Fruit fly (Drosophila melanogaster) whole organism, embryonic: Measurements from ENCODE around the gene CG31406.

ENCODE experiments used
- Asciz ChIP-seq: fragments of 200-800 bp; sonication (Bioruptor generic); optimal IDR thresholded peaks from 2 replicates; lab custom pipeline; 2017; ENCODE audit warnings: missing biosample characterization, mild to moderate bottlenecking, missing genetic modification characterization, missing genetic modification reagents
- B-H2 ChIP-seq: fragments of 200-800 bp; sonication (Bioruptor generic); optimal IDR thresholded peaks from 2 replicates; lab custom pipeline; 2018; ENCODE audit warnings: missing biosample characterization, mild to moderate bottlenecking, missing genetic modification characterization
- BtbVII ChIP-seq: fragments of 200-800 bp; sonication (Bioruptor generic); optimal IDR thresholded peaks from 3 replicates; lab custom pipeline; 2017; ENCODE audit warnings: missing biosample characterization, mild to moderate bottlenecking, missing genetic modification characterization
- C15 ChIP-seq: fragments of 200-800 bp; sonication (Bioruptor generic); IDR thresholded peaks from 3 replicates; pipeline ENCODE4 v1.3.6; 2022; ENCODE audit warnings: missing biosample characterization, missing genetic modification characterization
- CG12219 ChIP-seq: fragments of 200-800 bp; sonication (Bioruptor generic); optimal IDR thresholded peaks from 3 replicates; lab custom pipeline; 2018; ENCODE audit warnings: missing biosample characterization, mild to moderate bottlenecking, missing genetic modification characterization
- CG13287 ChIP-seq: fragments of 200-800 bp; sonication (Bioruptor generic); IDR thresholded peaks from 2 replicates; pipeline ENCODE4 v1.3.6; 2022; ENCODE audit warnings: missing biosample characterization, missing genetic modification characterization; ENCODE audit not compliant: partially characterized antibody
- CG14014 ChIP-seq: fragments of 200-800 bp; sonication (Bioruptor generic); IDR thresholded peaks from 2 replicates; pipeline ENCODE4 v1.3.6; 2022; ENCODE audit warnings: missing biosample characterization, missing genetic modification characterization
- CG15514 ChIP-seq: fragments of 200-800 bp; sonication (Bioruptor generic); optimal IDR thresholded peaks from 3 replicates; lab custom pipeline; 2017; ENCODE audit warnings: missing biosample characterization, missing genetic modification characterization, mild to moderate bottlenecking, moderate library complexity, missing genetic modification reagents
- CG1602 ChIP-seq: fragments of 200-800 bp; sonication (Bioruptor generic); optimal IDR thresholded peaks from 3 replicates; lab custom pipeline; 2016; ENCODE audit warnings: missing biosample characterization, missing genetic modification characterization
- CG1603 ChIP-seq: fragments of 200-800 bp; sonication (Bioruptor generic); optimal IDR thresholded peaks from 2 replicates; lab custom pipeline; 2019; ENCODE audit warnings: missing biosample characterization, mild to moderate bottlenecking, missing genetic modification characterization, moderate library complexity
- CG17359 ChIP-seq: fragments of 200-800 bp; sonication (Bioruptor generic); optimal IDR thresholded peaks from 3 replicates; lab custom pipeline; 2018; ENCODE audit warnings: missing biosample characterization, mild to moderate bottlenecking, missing genetic modification characterization, moderate library complexity
- CG17829 ChIP-seq: fragments of 200-800 bp; optimal IDR thresholded peaks from 2 replicates; lab custom pipeline; 2019; ENCODE audit warnings: missing biosample characterization, mild to moderate bottlenecking, missing genetic modification characterization, moderate library complexity
- CG18599 ChIP-seq: fragments of 200-800 bp; sonication (Bioruptor generic); optimal IDR thresholded peaks from 3 replicates; lab custom pipeline; 2017; ENCODE audit warnings: missing biosample characterization, missing genetic modification characterization, mild to moderate bottlenecking, moderate library complexity, missing genetic modification reagents
- CG18619 ChIP-seq: fragments of 200-800 bp; sonication (Bioruptor generic); optimal IDR thresholded peaks from 3 replicates; lab custom pipeline; 2017; ENCODE audit warnings: missing biosample characterization, mild to moderate bottlenecking, missing genetic modification characterization
- CG2678 ChIP-seq: fragments of 200-800 bp; sonication (Bioruptor generic); optimal IDR thresholded peaks from 3 replicates; lab custom pipeline; 2019; ENCODE audit warnings: missing biosample characterization, mild to moderate bottlenecking, missing genetic modification characterization, moderate library complexity
- CG2875 ChIP-seq: fragments of 200-800 bp; sonication (Bioruptor generic); optimal IDR thresholded peaks from 2 replicates; lab custom pipeline; 2017; ENCODE audit warnings: missing biosample characterization, mild to moderate bottlenecking, missing genetic modification characterization, missing genetic modification reagents
- CG34422 ChIP-seq: fragments of 200-800 bp; sonication (Bioruptor generic); IDR thresholded peaks from 3 replicates; pipeline ENCODE4 v1.3.6; 2022; ENCODE audit warnings: missing biosample characterization, missing genetic modification characterization
- CG3847 ChIP-seq: fragments of 200-800 bp; sonication (Bioruptor generic); IDR thresholded peaks from 2 replicates; pipeline ENCODE4 v1.3.6; 2022; ENCODE audit warnings: missing biosample characterization, missing genetic modification characterization
- CG6254 ChIP-seq: fragments of 200-800 bp; sonication (Bioruptor generic); optimal IDR thresholded peaks from 3 replicates; lab custom pipeline; 2017; ENCODE audit warnings: mild to moderate bottlenecking, missing biosample characterization, missing genetic modification reagents, missing genetic modification characterization
- CG6813 ChIP-seq: fragments of 200-800 bp; sonication (Bioruptor generic); optimal IDR thresholded peaks from 2 replicates; lab custom pipeline; 2017; ENCODE audit warnings: missing biosample characterization, missing genetic modification characterization, mild to moderate bottlenecking, moderate library complexity, missing genetic modification reagents
- CG7372 ChIP-seq: fragments of 200-800 bp; sonication (Bioruptor generic); IDR thresholded peaks from 2 replicates; pipeline ENCODE4 v1.3.6; 2022; ENCODE audit warnings: missing biosample characterization, missing genetic modification characterization
- CG7556 ChIP-seq: fragments of 200-800 bp; sonication (Bioruptor generic); optimal IDR thresholded peaks from 2 replicates; lab custom pipeline; 2017; ENCODE audit warnings: missing biosample characterization, mild to moderate bottlenecking, missing genetic modification characterization
- CG7839 ChIP-seq: fragments of 200-800 bp; sonication (Bioruptor generic); optimal IDR thresholded peaks from 3 replicates; lab custom pipeline; 2018; ENCODE audit warnings: missing biosample characterization, mild to moderate bottlenecking, missing genetic modification characterization, moderate library complexity
- CG8478 ChIP-seq: fragments of >200 bp; optimal IDR thresholded peaks from 2 replicates; lab custom pipeline; 2018
- CrebB ChIP-seq: fragments of 200-800 bp; sonication (Bioruptor generic); optimal IDR thresholded peaks from 3 replicates; lab custom pipeline; 2018; ENCODE audit warnings: missing biosample characterization, mild to moderate bottlenecking, missing genetic modification characterization
- D19B ChIP-seq: fragments of 200-800 bp; sonication (Bioruptor generic); optimal IDR thresholded peaks from 2 replicates; lab custom pipeline; 2017; ENCODE audit warnings: missing biosample characterization, mild to moderate bottlenecking, missing genetic modification characterization
- Doc2 ChIP-seq: fragments of 200-800 bp; sonication (Bioruptor generic); IDR thresholded peaks from 2 replicates; pipeline ENCODE4 v1.3.6; 2022; ENCODE audit warnings: missing biosample characterization, missing genetic modification characterization
- Gsc ChIP-seq: fragments of 200-800 bp; sonication (Bioruptor generic); IDR thresholded peaks from 2 replicates; pipeline ENCODE4 v1.3.6; 2022; ENCODE audit warnings: missing biosample characterization, missing genetic modification characterization
- HHEX ChIP-seq: fragments of 200-800 bp; sonication (Bioruptor generic); optimal IDR thresholded peaks from 3 replicates; lab custom pipeline; 2017; ENCODE audit warnings: missing biosample characterization, mild to moderate bottlenecking, missing genetic modification characterization, missing genetic modification reagents
- Hand ChIP-seq: fragments of 200-800 bp; sonication (Bioruptor generic); optimal IDR thresholded peaks from 2 replicates; lab custom pipeline; 2017; ENCODE audit warnings: mild to moderate bottlenecking, missing biosample characterization, missing genetic modification reagents, missing genetic modification characterization
- Hey ChIP-seq: fragments of 200-800 bp; sonication (Bioruptor generic); optimal IDR thresholded peaks from 3 replicates; lab custom pipeline; 2018; ENCODE audit warnings: missing biosample characterization, mild to moderate bottlenecking, missing genetic modification characterization
- Hr39 ChIP-seq: fragments of >200 bp; optimal IDR thresholded peaks from 2 replicates; lab custom pipeline; 2017
- Hsf ChIP-seq: fragments of 200-800 bp; sonication (Bioruptor generic); optimal IDR thresholded peaks from 3 replicates; lab custom pipeline; 2016; ENCODE audit warnings: missing biosample characterization, missing genetic modification characterization
- MTF-1 ChIP-seq: fragments of 200-800 bp; sonication (Bioruptor generic); optimal IDR thresholded peaks from 2 replicates; lab custom pipeline; 2018; ENCODE audit warnings: missing biosample characterization, mild to moderate bottlenecking, missing genetic modification characterization, borderline replicate concordance
- Mes4 ChIP-seq: fragments of 200-800 bp; sonication (Bioruptor generic); optimal IDR thresholded peaks from 2 replicates; lab custom pipeline; 2016; ENCODE audit warnings: missing biosample characterization, missing genetic modification characterization
- Myb ChIP-seq: fragments of 200-800 bp; sonication (Bioruptor generic); optimal IDR thresholded peaks from 2 replicates; lab custom pipeline; 2016; ENCODE audit warnings: missing biosample characterization, missing genetic modification characterization
- Spps ChIP-seq: fragments of 200-800 bp; sonication (Bioruptor generic); optimal IDR thresholded peaks from 2 replicates; lab custom pipeline; 2018; ENCODE audit warnings: missing biosample characterization, mild to moderate bottlenecking, missing genetic modification characterization
- Taf1 ChIP-seq: fragments of 200-800 bp; sonication (Bioruptor generic); IDR thresholded peaks from 2 replicates; pipeline ENCODE4 v1.3.6; 2022; ENCODE audit warnings: missing biosample characterization, missing genetic modification characterization
- emc ChIP-seq: fragments of 200-800 bp; sonication (Bioruptor generic); optimal IDR thresholded peaks from 2 replicates; lab custom pipeline; 2016; ENCODE audit warnings: missing biosample characterization, missing genetic modification characterization
- ems ChIP-seq: fragments of 200-800 bp; sonication (Bioruptor generic); optimal IDR thresholded peaks from 3 replicates; lab custom pipeline; 2016; ENCODE audit warnings: missing biosample characterization, missing genetic modification characterization
- gfzf ChIP-seq: fragments of 200-800 bp; sonication (Bioruptor generic); optimal IDR thresholded peaks from 2 replicates; lab custom pipeline; 2016; ENCODE audit warnings: missing biosample characterization, mild to moderate bottlenecking, missing genetic modification characterization, moderate library complexity
- klu ChIP-seq: fragments of 200-800 bp; sonication (Bioruptor generic); IDR thresholded peaks from 2 replicates; pipeline ENCODE4 v1.3.6; 2022; ENCODE audit warnings: missing biosample characterization, missing genetic modification characterization
- kni ChIP-seq: fragments of 200-800 bp; sonication (Bioruptor generic); optimal IDR thresholded peaks from 3 replicates; lab custom pipeline; 2017; ENCODE audit warnings: mild to moderate bottlenecking, missing biosample characterization, missing genetic modification reagents, missing genetic modification characterization
- luna ChIP-seq: fragments of 200-800 bp; sonication (Bioruptor generic); optimal IDR thresholded peaks from 2 replicates; lab custom pipeline; 2016; ENCODE audit warnings: missing biosample characterization, missing genetic modification characterization
- ranshi ChIP-seq: fragments of 200-800 bp; sonication (Bioruptor generic); IDR thresholded peaks from 2 replicates; pipeline ENCODE4 v1.3.6; 2022; ENCODE audit warnings: missing biosample characterization, missing genetic modification characterization
- ssp ChIP-seq: fragments of 200-800 bp; sonication (Bioruptor generic); IDR thresholded peaks from 2 replicates; pipeline ENCODE4 v1.3.6; 2022; ENCODE audit warnings: missing biosample characterization, missing genetic modification characterization
- tin ChIP-seq: fragments of 200-800 bp; sonication (Bioruptor generic); optimal IDR thresholded peaks from 3 replicates; lab custom pipeline; 2016; ENCODE audit warnings: missing biosample characterization, missing genetic modification characterization
- trh ChIP-seq: fragments of 200-800 bp; sonication (Bioruptor generic); optimal IDR thresholded peaks from 2 replicates; lab custom pipeline; 2016; ENCODE audit warnings: missing biosample characterization, missing genetic modification characterization
- z ChIP-seq: fragments of 200-800 bp; sonication (Bioruptor generic); IDR thresholded peaks from 3 replicates; pipeline ENCODE4 v1.3.6; 2022; ENCODE audit warnings: missing biosample characterization, missing genetic modification characterization
- zfh2 ChIP-seq: fragments of 200-800 bp; sonication (Bioruptor generic); optimal IDR thresholded peaks from 2 replicates; lab custom pipeline; 2016; ENCODE audit warnings: missing biosample characterization, missing genetic modification characterization

CG31406 gene

DNA sequence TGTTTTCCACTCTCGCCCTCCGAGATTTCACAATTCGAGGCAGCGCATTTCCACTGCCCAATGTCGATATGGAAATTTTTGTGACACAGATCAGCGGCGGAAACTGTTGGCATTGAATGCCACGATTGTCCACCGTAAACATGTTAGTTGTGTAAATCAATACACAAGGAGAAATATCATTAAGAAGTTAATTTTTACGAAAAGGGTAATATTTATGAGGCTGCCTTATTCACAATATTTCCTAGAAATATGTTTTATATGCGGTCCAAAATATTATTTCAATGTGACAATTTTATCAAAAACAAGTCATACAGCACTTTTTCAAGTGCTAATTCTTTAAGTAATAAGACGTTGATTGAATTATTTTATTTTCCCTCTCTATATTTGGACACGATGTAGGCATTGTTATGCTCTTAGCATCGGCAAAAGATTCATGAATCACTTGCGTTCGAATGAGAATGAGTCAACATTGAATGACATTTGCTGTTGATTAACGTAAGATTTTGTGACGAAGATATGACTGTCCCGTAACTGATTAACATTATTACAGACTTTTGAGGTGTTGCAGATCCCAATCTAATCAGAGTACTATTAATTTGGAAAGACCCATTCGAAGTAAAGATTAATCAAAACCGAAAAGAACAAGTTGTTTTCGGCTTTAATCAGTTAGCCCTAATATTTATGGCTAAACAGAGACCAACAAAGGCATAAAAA lies 45.2 kb downstream of the CG31406 start (continued):
- TF ChIP-seq CG14014 (GFP tag; lab: Robert Waterston, UW) (peak; percentile 93), klu (GFP tag; lab: Robert Waterston, UW) (no peak), CG7839 (tag; lab: Kevin White, UChicago) (peak; percentile 89), C15 (GFP tag; lab: Robert Waterston, UW) (no peak), BtbVII (GFP tag; lab: Kevin White, UChicago) (peak; percentile 67), CG18599 (GFP tag; lab: Kevin White, UChicago) (peak; percentile 62), ssp (GFP tag; lab: Robert Waterston, UW) (peak; percentile 66; the same call in 1 of the 2 replicates), CG6813 (GFP tag; lab: Kevin White, UChicago) (peak; percentile 73), CG18619 (peak; percentile 75), Mes4 (GFP tag; lab: Kevin White, UChicago) (peak; percentile 67), CG15514 (GFP tag; lab: Kevin White, UChicago) (peak; percentile 75), tin (GFP tag; lab: Kevin White, UChicago) (peak; percentile 70), Doc2 (no peak), CG6254 (GFP tag; lab: Kevin White, UChicago) (no peak), z (GFP tag; lab: Robert Waterston, UW) (no peak), B-H2 (GFP tag; lab: Kevin White, UChicago) (no peak), CrebB (peak; percentile 81), CG7372 (GFP tag; lab: Robert Waterston, UW) (peak; percentile 82), trh (GFP tag; lab: Kevin White, UChicago) (peak; percentile 44), luna (GFP tag; lab: Kevin White, UChicago) (peak; percentile 75), CG17359 (tag; lab: Kevin White, UChicago) (peak; percentile 87), Taf1 (GFP tag; lab: Robert Waterston, UW) (peak; percentile 68), ranshi (GFP tag; lab: Robert Waterston, UW) (peak; percentile 80; the same call in 1 of the 2 replicates), gfzf (GFP tag; lab: Kevin White, UChicago) (no peak), D19B (GFP tag; lab: Kevin White, UChicago) (peak; percentile 30), CG8478 (no peak), Hsf (GFP tag; lab: Kevin White, UChicago) (peak; percentile 87), Hey (tag; lab: Kevin White, UChicago) (peak; percentile 14), emc (peak; percentile 71), Hand (GFP tag; lab: Kevin White, UChicago) (peak; percentile 46), zfh2 (GFP tag; lab: Kevin White, UChicago) (no peak), CG17829 (tag; lab: Kevin White, UChicago) (peak; percentile 74), Spps (tag; lab: Kevin White, UChicago) (peak; percentile 38), Gsc (GFP tag; lab: Robert Waterston, UW) (no peak), Hr39 (lab: Kevin White, UChicago) (no peak), CG1603 (tag; lab: Kevin White, UChicago) (peak; percentile 84), CG13287 (no peak), CG12219 (GFP tag; lab: Kevin White, UChicago) (peak; percentile 89), HHEX (GFP tag; lab: Kevin White, UChicago) (peak; percentile 66), CG3847 (peak; percentile 78), CG7556 (GFP tag; lab: Kevin White, UChicago) (peak; percentile 87), CG1602 (GFP tag; lab: Kevin White, UChicago) (peak; percentile 62), Asciz (GFP tag; lab: Kevin White, UChicago) (peak; percentile 46), CG34422 (peak; percentile 90; the same call in 2 of the 3 replicates), kni (GFP tag; lab: Kevin White, UChicago) (peak; percentile 57), ems (GFP tag; lab: Kevin White, UChicago) (peak; percentile 52), CG2678 (peak; percentile 90), Myb (GFP tag; lab: Kevin White, UChicago) (peak; percentile 52), CG2875 (GFP tag; lab: Kevin White, UChicago) (peak; percentile 66), MTF-1 (GFP tag; lab: Kevin White, UChicago) (peak; percentile 34)
